Fruit fly (Drosophila melanogaster) whole organism, wandering third instar larva: ENCODE data around the gene wgn.

Experiments
- Abd-B ChIP-seq: fragments of >200 bp; optimal IDR thresholded peaks from 2 replicates; lab custom pipeline; 2017; ENCODE audit warnings: missing biosample characterization, missing genetic modification characterization
- CG32264 ChIP-seq: fragments of 200-800 bp; sonication (Bioruptor generic); optimal IDR thresholded peaks from 2 replicates; lab custom pipeline; 2016; ENCODE audit warnings: missing biosample characterization, missing genetic modification characterization
- CG9705 ChIP-seq: fragments of 200-800 bp; sonication (Bioruptor generic); optimal IDR thresholded peaks from 2 replicates; lab custom pipeline; 2018; ENCODE audit warnings: missing biosample characterization, mild to moderate bottlenecking, missing genetic modification characterization
- CrebA ChIP-seq: fragments of 200-800 bp; sonication (Bioruptor generic); optimal IDR thresholded peaks from 2 replicates; lab custom pipeline; 2016; ENCODE audit warnings: missing biosample characterization, mild to moderate bottlenecking, missing genetic modification characterization, borderline replicate concordance
- Dfd ChIP-seq: fragments of >200 bp; optimal IDR thresholded peaks from 2 replicates; lab custom pipeline; 2017; ENCODE audit warnings: missing biosample characterization, missing genetic modification characterization
- GATAd ChIP-seq: sonication (Bioruptor generic); optimal IDR thresholded peaks from 2 replicates; lab custom pipeline; 2016; ENCODE audit warnings: missing biosample characterization, missing genetic modification characterization
- HLH106 ChIP-seq: fragments of 200-800 bp; optimal IDR thresholded peaks from 3 replicates; lab custom pipeline; 2019; ENCODE audit warnings: missing biosample characterization, mild to moderate bottlenecking, missing genetic modification characterization, moderate library complexity
- Hnf4 ChIP-seq: fragments of 200-800 bp; sonication (Bioruptor generic); optimal IDR thresholded peaks from 2 replicates; lab custom pipeline; 2016; ENCODE audit warnings: missing biosample characterization, mild to moderate bottlenecking, missing genetic modification characterization
- Hr78 ChIP-seq: fragments of >200 bp; optimal IDR thresholded peaks from 2 replicates; lab custom pipeline; 2017; ENCODE audit warnings: missing biosample characterization, missing genetic modification characterization
- Hr83 ChIP-seq: fragments of 200-300 bp; sonication (Bioruptor generic); optimal IDR thresholded peaks from 2 replicates; lab custom pipeline; 2016; ENCODE audit warnings: missing biosample characterization, mild to moderate bottlenecking, missing genetic modification characterization, moderate library complexity; ENCODE audit not compliant: poor library complexity, severe bottlenecking
- Jra ChIP-seq: sonication (Bioruptor generic); optimal IDR thresholded peaks from 2 replicates; lab custom pipeline; 2016; ENCODE audit warnings: missing biosample characterization, missing genetic modification characterization
- Mio ChIP-seq: sonication (Bioruptor generic); optimal IDR thresholded peaks from 2 replicates; lab custom pipeline; 2016; ENCODE audit warnings: missing biosample characterization, missing genetic modification characterization
- Myc ChIP-seq: fragments of >200 bp; optimal IDR thresholded peaks from 2 replicates; lab custom pipeline; 2017
- N ChIP-seq: fragments of >200 bp; optimal IDR thresholded peaks from 2 replicates; lab custom pipeline; 2018; ENCODE audit warnings: missing biosample characterization, missing external identifiers, missing genetic modification characterization
- OdsH ChIP-seq: fragments of 200-800 bp; sonication (Bioruptor generic); optimal IDR thresholded peaks from 2 replicates; lab custom pipeline; 2016; ENCODE audit warnings: missing biosample characterization, mild to moderate bottlenecking, missing genetic modification characterization
- Rel ChIP-seq, 2 experiments: fragments of 200-800 bp; sonication (Bioruptor generic) in 1 of 2; optimal IDR thresholded peaks; 2 replicates in 1 of 2; 3 replicates in 1 of 2; lab custom pipeline; 2016 to 2019; ENCODE audit warnings: mild to moderate bottlenecking in 2 of 2, missing biosample characterization in 2 of 2, missing genetic modification characterization in 2 of 2, moderate library complexity in 1 of 2
- Sp1 ChIP-seq: fragments of 200-800 bp; sonication (Bioruptor generic); optimal IDR thresholded peaks from 3 replicates; lab custom pipeline; 2019; ENCODE audit warnings: missing biosample characterization, mild to moderate bottlenecking, missing genetic modification characterization, moderate library complexity
- Vsx2 ChIP-seq: fragments of 200-300, 225-300 bp; sonication (Bioruptor generic); optimal IDR thresholded peaks from 2 replicates; lab custom pipeline; 2018; ENCODE audit warnings: missing biosample characterization, missing genetic modification characterization; ENCODE audit not compliant: partially characterized antibody
- br ChIP-seq: fragments of 200-800 bp; sonication (Bioruptor generic); optimal IDR thresholded peaks from 2 replicates; lab custom pipeline; 2016; ENCODE audit warnings: missing biosample characterization, missing genetic modification characterization
- dl ChIP-seq, 2 experiments: fragments of 175-275, 200-275 bp in 1 of 2; fragments of 200-275 bp in 1 of 2; sonication (Bioruptor generic); optimal IDR thresholded peaks; lab custom pipeline; 2018; ENCODE audit warnings: mild to moderate bottlenecking in 2 of 2, missing biosample characterization in 2 of 2, missing genetic modification characterization in 2 of 2, moderate library complexity in 2 of 2; ENCODE audit not compliant: partially characterized antibody in 2 of 2, insufficient read depth in 1 of 2
- dmrt93B ChIP-seq: fragments of 200-800 bp; sonication (Bioruptor generic); optimal IDR thresholded peaks from 2 replicates; lab custom pipeline; 2018; ENCODE audit warnings: missing biosample characterization, mild to moderate bottlenecking, missing genetic modification characterization
- dsf ChIP-seq: sonication (Bioruptor generic); optimal IDR thresholded peaks from 2 replicates; lab custom pipeline; 2016; ENCODE audit warnings: missing biosample characterization, missing genetic modification characterization, borderline replicate concordance
- ey ChIP-seq: fragments of 200-800 bp; sonication (Bioruptor generic); optimal IDR thresholded peaks from 2 replicates; lab custom pipeline; 2016; ENCODE audit warnings: missing biosample characterization, missing genetic modification characterization
- foxo ChIP-seq, 2 experiments: fragments of 200-800 bp; sonication (Bioruptor generic); optimal IDR thresholded peaks; 2 replicates in 1 of 2; 3 replicates in 1 of 2; lab custom pipeline; 2016 to 2017; ENCODE audit warnings: missing biosample characterization in 2 of 2, missing genetic modification characterization in 2 of 2
- fru ChIP-seq: fragments of 200-800 bp; sonication (Bioruptor generic); optimal IDR thresholded peaks from 3 replicates; lab custom pipeline; 2016; ENCODE audit warnings: missing biosample characterization, mild to moderate bottlenecking, missing genetic modification characterization
- h ChIP-seq: fragments of 200-800 bp; sonication (Bioruptor generic); optimal IDR thresholded peaks from 3 replicates; lab custom pipeline; 2016; ENCODE audit warnings: missing biosample characterization, mild to moderate bottlenecking, missing genetic modification characterization
- jim ChIP-seq: fragments of 175-275, 200-325 bp; sonication (Bioruptor generic); optimal IDR thresholded peaks from 2 replicates; lab custom pipeline; 2016; ENCODE audit warnings: missing biosample characterization, mild to moderate bottlenecking, missing genetic modification characterization
- lola ChIP-seq: fragments of >200 bp; optimal IDR thresholded peaks from 2 replicates; lab custom pipeline; 2017; ENCODE audit warnings: missing biosample characterization, missing genetic modification characterization
- pan ChIP-seq: fragments of >200 bp; optimal IDR thresholded peaks from 2 replicates; lab custom pipeline; 2017
- psq ChIP-seq: fragments of 200-800 bp; sonication (Bioruptor generic); optimal IDR thresholded peaks from 3 replicates; lab custom pipeline; 2017; ENCODE audit warnings: missing biosample characterization, mild to moderate bottlenecking, missing genetic modification characterization, moderate library complexity
- rgr ChIP-seq: fragments of 200-800 bp; sonication (Bioruptor generic); optimal IDR thresholded peaks from 3 replicates; lab custom pipeline; 2016; ENCODE audit warnings: missing biosample characterization, mild to moderate bottlenecking, missing genetic modification characterization
- sage ChIP-seq: fragments of 200-800 bp; sonication (Bioruptor generic); optimal IDR thresholded peaks from 2 replicates; lab custom pipeline; 2016; ENCODE audit warnings: missing biosample characterization, mild to moderate bottlenecking, missing genetic modification characterization
- sv ChIP-seq: fragments of 200-800 bp; sonication (Bioruptor generic); optimal IDR thresholded peaks from 3 replicates; lab custom pipeline; 2016; ENCODE audit warnings: missing biosample characterization, missing genetic modification characterization
- usp ChIP-seq: fragments of >200 bp; optimal IDR thresholded peaks from 2 replicates; lab custom pipeline; 2017; ENCODE audit warnings: missing biosample characterization, missing genetic modification characterization
- woc ChIP-seq: sonication (Bioruptor generic); optimal IDR thresholded peaks from 2 replicates; lab custom pipeline; 2016; ENCODE audit warnings: missing biosample characterization, mild to moderate bottlenecking, missing genetic modification characterization

Gene wgn

DNA sequence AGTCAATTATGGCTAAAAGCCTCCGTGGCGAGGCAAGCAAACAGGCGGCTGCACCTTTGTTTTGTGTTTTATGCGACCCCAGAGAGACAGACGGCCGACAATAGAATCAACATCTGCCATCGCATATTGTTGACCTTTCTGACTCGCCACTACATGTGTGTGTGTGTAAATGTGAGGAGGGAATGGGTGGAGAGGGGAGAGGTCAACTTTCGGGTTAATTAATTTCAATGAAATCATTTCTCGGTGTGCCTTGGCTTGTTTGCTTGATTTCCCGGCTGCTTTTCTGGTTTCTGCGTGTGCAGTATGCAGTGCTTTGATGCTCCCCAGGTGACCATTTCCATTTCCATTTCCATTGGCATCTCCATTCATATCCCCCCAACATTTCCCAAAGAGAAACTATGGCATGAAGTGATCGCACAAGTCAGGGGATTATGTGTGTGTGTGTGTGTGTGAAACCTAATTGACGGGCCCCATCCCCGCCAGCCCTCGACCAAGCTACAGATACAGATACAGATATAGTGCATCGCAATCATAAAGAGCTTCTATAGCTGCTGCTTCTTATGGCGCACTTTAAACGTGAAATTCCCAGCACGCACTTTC, 8.4 kb upstream of the wgn start:
- TF ChIP-seq Dfd (GFP tag; lab: Kevin White, UChicago) (no peak), CG9705 (no peak), dmrt93B (GFP tag; lab: Kevin White, UChicago) (no peak), Mio (GFP tag; lab: Kevin White, UChicago) (no peak), dsf (no peak), pan (lab: Kevin White, UChicago) (no peak), dl (GFP tag; optimal IDR thresholded peaks at IDR 0.05; lab: Kevin White, UChicago; ENCODE audit: insufficient read depth in 1 of 2, partially characterized antibody in 2 of 2) (no peak), psq (GFP tag; lab: Kevin White, UChicago) (no peak), Myc (lab: Kevin White, UChicago) (no peak), fru (GFP tag; lab: Kevin White, UChicago) (no peak), N (GFP tag; lab: Kevin White, UChicago) (no peak), ey (no peak), HLH106 (tag; lab: Kevin White, UChicago) (no peak), Jra (GFP tag; lab: Kevin White, UChicago) (no peak), Rel (GFP tag; optimal IDR thresholded peaks at IDR 0.05; lab: Kevin White, UChicago) (no peak), Rel (tag; optimal IDR thresholded peaks at IDR 0.05; lab: Kevin White, UChicago) (no peak), Sp1 (GFP tag; lab: Kevin White, UChicago) (no peak)

DNA sequence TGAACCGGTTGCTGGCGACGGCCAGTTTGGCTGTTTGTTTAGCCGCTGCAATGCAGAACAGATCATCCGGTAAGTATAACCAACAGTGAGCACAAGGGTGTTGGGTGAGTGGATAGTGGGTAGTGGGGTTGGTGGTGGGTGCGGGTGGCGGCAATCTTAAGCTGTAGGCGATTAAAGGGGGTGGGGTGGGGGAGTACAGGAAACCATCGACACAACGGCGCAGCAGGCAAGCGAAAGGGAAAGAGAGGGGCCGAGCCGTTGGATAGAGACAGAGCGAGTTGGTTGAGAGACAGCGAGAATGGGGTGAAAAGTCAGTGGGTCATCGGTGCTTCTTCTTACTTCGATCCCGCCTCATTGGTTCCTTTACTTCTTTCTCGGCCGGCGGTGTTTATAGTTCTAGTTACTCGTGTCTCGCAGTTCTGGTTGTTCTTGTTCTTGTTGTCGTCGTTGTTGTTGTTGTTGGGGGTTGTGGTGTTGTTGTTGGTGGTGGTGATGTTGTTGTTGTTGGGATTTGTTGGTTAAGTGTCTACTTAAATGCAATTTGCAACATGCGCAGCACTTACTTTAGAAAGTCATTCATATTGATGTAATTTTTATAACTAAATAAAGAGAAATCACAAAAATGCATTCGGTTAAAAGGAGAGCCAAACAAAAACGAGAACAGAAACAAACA, 1.7 kb upstream of the wgn start:
- TF ChIP-seq fru (GFP tag; lab: Kevin White, UChicago), result no peak
- TF ChIP-seq Sp1 (GFP tag; lab: Kevin White, UChicago), result no peak
- TF ChIP-seq usp, result no peak
- TF ChIP-seq CG9705, result no peak
- no peak for TF ChIP-seq jim (GFP tag; lab: Kevin White, UChicago)
- no peak for TF ChIP-seq Rel (GFP tag; optimal IDR thresholded peaks at IDR 0.05; lab: Kevin White, UChicago)
- no peak for TF ChIP-seq Rel (tag; optimal IDR thresholded peaks at IDR 0.05; lab: Kevin White, UChicago)
- TF ChIP-seq Hr78, result no peak
- no peak for TF ChIP-seq psq (GFP tag; lab: Kevin White, UChicago)
- no peak for TF ChIP-seq Vsx2 (GFP tag; lab: Kevin White, UChicago)
- TF ChIP-seq woc (GFP tag; lab: Kevin White, UChicago), result no peak
- TF ChIP-seq Mio (GFP tag; lab: Kevin White, UChicago), result no peak
- TF ChIP-seq sv, result no peak
- no peak for TF ChIP-seq CG32264 (GFP tag; lab: Kevin White, UChicago)
- TF ChIP-seq rgr (GFP tag; lab: Kevin White, UChicago), result no peak
- TF ChIP-seq foxo (GFP tag; optimal IDR thresholded peaks at IDR 0.05; lab: Kevin White, UChicago), result no peak
- no peak for TF ChIP-seq Abd-B (GFP tag; lab: Kevin White, UChicago)

DNA sequence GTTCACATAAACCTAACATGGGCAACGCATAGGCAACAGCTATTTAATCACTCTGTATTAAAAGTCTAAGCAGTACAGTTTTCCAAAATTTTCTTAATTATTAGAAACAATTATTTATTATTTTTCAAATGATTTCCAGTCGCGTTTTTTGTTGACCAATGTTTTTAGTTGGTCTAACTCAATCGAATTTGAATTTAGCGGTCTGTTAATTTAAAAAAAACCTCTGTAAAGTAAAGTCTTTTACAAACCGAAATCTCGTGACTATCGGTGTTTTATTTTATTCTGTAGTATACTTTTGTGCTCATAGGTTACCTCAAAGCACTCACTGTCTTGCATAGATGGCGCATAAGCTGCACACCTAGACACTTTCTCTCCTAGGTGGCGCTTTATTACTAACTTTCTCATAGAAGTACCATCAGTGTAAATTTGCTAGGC, 427 bp upstream of the wgn start:
- no peak for TF ChIP-seq N (GFP tag; lab: Kevin White, UChicago)
- TF ChIP-seq fru (GFP tag; lab: Kevin White, UChicago), result peak; percentile 19
- TF ChIP-seq HLH106 (tag; lab: Kevin White, UChicago), result peak; percentile 22
- peak; percentile 4 for TF ChIP-seq br
- no peak for TF ChIP-seq dmrt93B (GFP tag; lab: Kevin White, UChicago)
- TF ChIP-seq sv, result no peak
- TF ChIP-seq Vsx2 (GFP tag; lab: Kevin White, UChicago), result peak; percentile 76
- TF ChIP-seq Hr83 (GFP tag; lab: Kevin White, UChicago), result peak; percentile 68
- TF ChIP-seq h (GFP tag; lab: Kevin White, UChicago), result peak; percentile 9
- no peak for TF ChIP-seq OdsH (GFP tag; lab: Kevin White, UChicago)
- no peak for TF ChIP-seq dsf
- TF ChIP-seq Sp1 (GFP tag; lab: Kevin White, UChicago), result no peak
- no peak for TF ChIP-seq lola (GFP tag; lab: Kevin White, UChicago)
- peak; percentile 67 for TF ChIP-seq Myc (lab: Kevin White, UChicago)
- no peak for TF ChIP-seq Hr78
- no peak for TF ChIP-seq dl (GFP tag; optimal IDR thresholded peaks at IDR 0.05; lab: Kevin White, UChicago; ENCODE audit: insufficient read depth in 1 of 2, partially characterized antibody in 2 of 2)
- no peak for TF ChIP-seq GATAd
- TF ChIP-seq Rel (GFP tag; optimal IDR thresholded peaks at IDR 0.05; lab: Kevin White, UChicago), result no peak
- TF ChIP-seq Rel (tag; optimal IDR thresholded peaks at IDR 0.05; lab: Kevin White, UChicago), result no peak
- TF ChIP-seq psq (GFP tag; lab: Kevin White, UChicago), result no peak
- TF ChIP-seq Dfd (GFP tag; lab: Kevin White, UChicago), result no peak
- no peak for TF ChIP-seq rgr (GFP tag; lab: Kevin White, UChicago)
- TF ChIP-seq jim (GFP tag; lab: Kevin White, UChicago), result no peak
- no peak for TF ChIP-seq CrebA
- no peak for TF ChIP-seq Mio (GFP tag; lab: Kevin White, UChicago)
- no peak for TF ChIP-seq woc (GFP tag; lab: Kevin White, UChicago)
- no peak for TF ChIP-seq sage (GFP tag; lab: Kevin White, UChicago)
- no peak for TF ChIP-seq Jra (GFP tag; lab: Kevin White, UChicago)
- TF ChIP-seq ey, result peak; percentile 36
- TF ChIP-seq foxo (GFP tag; optimal IDR thresholded peaks at IDR 0.05; lab: Kevin White, UChicago), result peak in 1 of 2 experiments; percentile 47
- no peak for TF ChIP-seq CG32264 (GFP tag; lab: Kevin White, UChicago)
- no peak for TF ChIP-seq Hnf4 (GFP tag; lab: Kevin White, UChicago)
- TF ChIP-seq, all 38 proteins: peak for 9
